Fruit fly (Drosophila melanogaster) whole organism, prepupa: ENCODE measurements around the gene tup.
A peak's percentile ranks its signal among the peaks of the same experiment; 100 is the strongest.

Experiments
- Blimp-1 ChIP-seq: fragments of 200-800 bp; sonication (Bioruptor generic); optimal IDR thresholded peaks from 3 replicates; lab custom pipeline; 2017; ENCODE audit warnings: missing biosample characterization, missing genetic modification characterization, mild to moderate bottlenecking, moderate library complexity, missing genetic modification reagents
- CG10631 ChIP-seq: fragments of 200-800 bp; sonication (Bioruptor generic); optimal IDR thresholded peaks from 2 replicates; lab custom pipeline; 2016; ENCODE audit warnings: missing biosample characterization, missing genetic modification characterization
- CG10669 ChIP-seq: fragments of 200-800 bp; sonication (Bioruptor generic); optimal IDR thresholded peaks from 3 replicates; lab custom pipeline; 2018; ENCODE audit warnings: missing biosample characterization, mild to moderate bottlenecking, missing genetic modification characterization, moderate library complexity
- CG31627 ChIP-seq: fragments of 200-800 bp; sonication (Bioruptor generic); optimal IDR thresholded peaks from 3 replicates; lab custom pipeline; 2016; ENCODE audit warnings: missing biosample characterization, missing genetic modification characterization
- CG32006 ChIP-seq: fragments of 200-800 bp; sonication (Bioruptor generic); optimal IDR thresholded peaks from 3 replicates; lab custom pipeline; 2017; ENCODE audit warnings: missing biosample characterization, mild to moderate bottlenecking, missing genetic modification characterization
- CG34406 ChIP-seq: fragments of 200-800 bp; sonication (Bioruptor generic); optimal IDR thresholded peaks from 3 replicates; lab custom pipeline; 2016; ENCODE audit warnings: missing biosample characterization, missing genetic modification characterization
- CG6163 ChIP-seq: fragments of 200-800 bp; sonication (Bioruptor generic); IDR thresholded peaks from 3 replicates; pipeline ENCODE4 v1.3.6; 2022; ENCODE audit warnings: missing biosample characterization, missing genetic modification characterization
- CG6792 ChIP-seq: fragments of 200-800 bp; sonication (Bioruptor generic); optimal IDR thresholded peaks from 3 replicates; lab custom pipeline; 2016; ENCODE audit warnings: missing biosample characterization, missing genetic modification characterization
- CG6808 ChIP-seq: fragments of 200-800 bp; sonication (Bioruptor generic); optimal IDR thresholded peaks from 3 replicates; lab custom pipeline; 2017; ENCODE audit warnings: missing biosample characterization, missing genetic modification characterization, mild to moderate bottlenecking, moderate library complexity, missing genetic modification reagents
- CG7368 ChIP-seq: fragments of 200-800 bp; sonication (Bioruptor generic); optimal IDR thresholded peaks from 3 replicates; lab custom pipeline; 2016; ENCODE audit warnings: missing biosample characterization, missing genetic modification characterization
- CG8119 ChIP-seq: fragments of 200-800 bp; sonication (Bioruptor generic); IDR thresholded peaks from 3 replicates; pipeline ENCODE4 v1.3.6; 2022; ENCODE audit warnings: missing biosample characterization, missing genetic modification characterization
- CG8319 ChIP-seq: fragments of 200-800 bp; sonication (Bioruptor generic); optimal IDR thresholded peaks from 3 replicates; lab custom pipeline; 2016; ENCODE audit warnings: missing biosample characterization, missing genetic modification characterization
- CG8632 ChIP-seq: fragments of 200-800 bp; sonication (Bioruptor generic); optimal IDR thresholded peaks from 3 replicates; lab custom pipeline; 2016; ENCODE audit warnings: missing biosample characterization, missing genetic modification characterization
- Eip75B ChIP-seq: fragments of 200-800 bp; sonication (Bioruptor generic); optimal IDR thresholded peaks from 3 replicates; lab custom pipeline; 2016; ENCODE audit warnings: missing biosample characterization, missing genetic modification characterization
- Eip78C ChIP-seq: fragments of 200-800 bp; sonication (Bioruptor generic); peaks from one replicate; lab custom pipeline; 2016; ENCODE audit warnings: missing biosample characterization, missing genetic modification characterization
- Hr39 ChIP-seq: fragments of 200-800 bp; sonication (Bioruptor generic); optimal IDR thresholded peaks from 2 replicates; lab custom pipeline; 2016; ENCODE audit warnings: missing biosample characterization, missing genetic modification characterization
- Hr4 ChIP-seq: fragments of 200-800 bp; sonication (Bioruptor generic); optimal IDR thresholded peaks from 3 replicates; lab custom pipeline; 2016; ENCODE audit warnings: missing biosample characterization, missing genetic modification characterization
- Met ChIP-seq: fragments of 200-800 bp; sonication (Bioruptor generic); optimal IDR thresholded peaks from 3 replicates; lab custom pipeline; 2016; ENCODE audit warnings: missing biosample characterization, missing genetic modification characterization
- Smox ChIP-seq: fragments of 200-800 bp; sonication (Bioruptor generic); optimal IDR thresholded peaks from 3 replicates; lab custom pipeline; 2016; ENCODE audit warnings: missing biosample characterization, missing genetic modification characterization
- Sox102F ChIP-seq: fragments of 200-800 bp; sonication (Bioruptor generic); optimal IDR thresholded peaks from 2 replicates; lab custom pipeline; 2016; ENCODE audit warnings: missing biosample characterization, mild to moderate bottlenecking, missing genetic modification characterization
- achi ChIP-seq: fragments of 200-800 bp; sonication (Bioruptor generic); optimal IDR thresholded peaks from 3 replicates; lab custom pipeline; 2016; ENCODE audit warnings: missing biosample characterization, missing genetic modification characterization
- acj6 ChIP-seq: fragments of 200-800 bp; sonication (Bioruptor generic); optimal IDR thresholded peaks from 3 replicates; lab custom pipeline; 2016; ENCODE audit warnings: missing biosample characterization, missing genetic modification characterization
- dsx ChIP-seq: fragments of 200-800 bp; optimal IDR thresholded peaks from 3 replicates; lab custom pipeline; 2019; ENCODE audit warnings: missing biosample characterization, mild to moderate bottlenecking, missing genetic modification characterization, moderate library complexity; ENCODE audit not compliant: poor library complexity, severe bottlenecking
- eg ChIP-seq: fragments of 200-800 bp; sonication (Bioruptor generic); IDR thresholded peaks from 3 replicates; pipeline ENCODE4 v1.3.6; 2022; ENCODE audit warnings: missing biosample characterization, missing genetic modification characterization
- esn ChIP-seq: fragments of 200-800 bp; sonication (Bioruptor generic); optimal IDR thresholded peaks from 2 replicates; lab custom pipeline; 2016; ENCODE audit warnings: missing biosample characterization, mild to moderate bottlenecking, missing genetic modification characterization, moderate library complexity
- fkh ChIP-seq: fragments of 200-800 bp; sonication (Bioruptor generic); optimal IDR thresholded peaks from 3 replicates; lab custom pipeline; 2017; ENCODE audit warnings: missing biosample characterization, mild to moderate bottlenecking, missing genetic modification characterization, moderate library complexity
- lz ChIP-seq: fragments of 200-800 bp; sonication (Bioruptor generic); optimal IDR thresholded peaks from 3 replicates; lab custom pipeline; 2016; ENCODE audit warnings: missing biosample characterization, missing genetic modification characterization
- net ChIP-seq: fragments of 200-800 bp; sonication (Bioruptor generic); optimal IDR thresholded peaks from 3 replicates; lab custom pipeline; 2016; ENCODE audit warnings: missing biosample characterization, missing genetic modification characterization
- pdm3 ChIP-seq: fragments of 200-800 bp; sonication (Bioruptor generic); optimal IDR thresholded peaks from 3 replicates; lab custom pipeline; 2016; ENCODE audit warnings: missing biosample characterization, missing genetic modification characterization
- salr ChIP-seq, 2 experiments: fragments of 200-800 bp; sonication (Bioruptor generic); optimal IDR thresholded peaks; 3 replicates each; lab custom pipeline; 2016 to 2018; ENCODE audit warnings: missing biosample characterization in 2 of 2, missing genetic modification characterization in 2 of 2, mild to moderate bottlenecking in 1 of 2
- ss ChIP-seq, 2 experiments: fragments of 200-800 bp; sonication (Bioruptor generic); optimal IDR thresholded peaks; 2 replicates in 1 of 2; 3 replicates in 1 of 2; lab custom pipeline; 2017 to 2018; ENCODE audit warnings: mild to moderate bottlenecking in 2 of 2, missing biosample characterization in 2 of 2, missing genetic modification characterization in 2 of 2, moderate library complexity in 1 of 2
- svp ChIP-seq: fragments of 200-800 bp; sonication (Bioruptor generic); peaks from one replicate; lab custom pipeline; 2016; ENCODE audit warnings: missing biosample characterization, missing genetic modification characterization
- vri ChIP-seq: fragments of 200-800 bp; sonication (Bioruptor generic); optimal IDR thresholded peaks from 3 replicates; lab custom pipeline; 2016; ENCODE audit warnings: missing biosample characterization, mild to moderate bottlenecking, missing genetic modification characterization

Gene tup

dm6 chr2L:18844917-18845509 lies 36.0 kb downstream of the tup start, which contains the start of gene CG17321:
CG17321 (plus strand) TSS chr2L:18845184.
- peak; percentile 33 for TF ChIP-seq Eip78C
- TF ChIP-seq CG6163 (GFP tag; lab: Robert Waterston, UW), result peak; percentile 15; the same call in 1 of the 3 replicates
- TF ChIP-seq ss (GFP tag; optimal IDR thresholded peaks at IDR 0.05; lab: Kevin White, UChicago), result peak in 1 of 2 experiments; percentile 13
- TF ChIP-seq svp (GFP tag; lab: Kevin White, UChicago), result peak; percentile 79
- no peak for TF ChIP-seq CG8319 (GFP tag; lab: Kevin White, UChicago)
- no peak for TF ChIP-seq CG34406 (GFP tag; lab: Kevin White, UChicago)
- TF ChIP-seq CG10669 (GFP tag; lab: Kevin White, UChicago), result no peak
- peak; percentile 23 for TF ChIP-seq CG7368 (GFP tag; lab: Kevin White, UChicago)
- TF ChIP-seq, all 60 proteins: peak for 5

dm6 chr2L:18844479-18844878 lies 36.6 kb downstream of the tup start, which contains the start of gene CG33120:
CG33120 (minus strand) TSS chr2L:18844579.
- TF ChIP-seq fkh (GFP tag; lab: Kevin White, UChicago) (no peak), eg (GFP tag; lab: Robert Waterston, UW) (no peak), Hr39 (GFP tag; lab: Kevin White, UChicago) (no peak), vri (no peak), Hr4 (GFP tag; lab: Kevin White, UChicago) (no peak)
- TF ChIP-seq, all 60 proteins: peak for 0

- TF ChIP-seq CG10631 (no peak), CG31627 (peak; percentile 38), vri (peak; percentile 64), net (GFP tag; lab: Kevin White, UChicago) (no peak), Met (GFP tag; lab: Kevin White, UChicago) (peak; percentile 41), pdm3 (GFP tag; lab: Kevin White, UChicago) (no peak), esn (peak; percentile 62), acj6 (GFP tag; lab: Kevin White, UChicago) (no peak), Sox102F (GFP tag; lab: Kevin White, UChicago) (peak; percentile 35), lz (GFP tag; lab: Kevin White, UChicago) (peak; percentile 48), Hr39 (GFP tag; lab: Kevin White, UChicago) (peak; percentile 52), Smox (GFP tag; lab: Kevin White, UChicago) (no peak)
Measured at dm6 chr2L:18843560-18843959, 37.5 kb downstream of the tup start.

- TF ChIP-seq svp (GFP tag; lab: Kevin White, UChicago) (no peak), CG6792 (GFP tag; lab: Kevin White, UChicago) (no peak), Eip75B (GFP tag; lab: Kevin White, UChicago) (no peak), CG6808 (no peak), Smox (GFP tag; lab: Kevin White, UChicago) (no peak), CG8119 (GFP tag; lab: Robert Waterston, UW) (no peak), achi (GFP tag; lab: Kevin White, UChicago) (no peak), Blimp-1 (GFP tag; lab: Kevin White, UChicago) (no peak), CG32006 (GFP tag; lab: Kevin White, UChicago) (no peak), Sox102F (GFP tag; lab: Kevin White, UChicago) (no peak), CG8632 (GFP tag; lab: Kevin White, UChicago) (no peak), CG10631 (no peak), pdm3 (GFP tag; lab: Kevin White, UChicago) (no peak), vri (no peak), esn (no peak), dsx (GFP tag; lab: Kevin White, UChicago) (no peak), Eip78C (no peak), salr (GFP tag; optimal IDR thresholded peaks at IDR 0.05; lab: Kevin White, UChicago) (no peak)
Measured at dm6 chr2L:18841210-18841609, 39.9 kb downstream of the tup start, which contains the start of gene CG31752. CG31752 (minus strand) TSS chr2L:18841310.
